Worm (Caenorhabditis elegans): ENCODE results near the gene T12A7.2.

ce11 chrIV:11755907-11756306 is 5.0 kb downstream of the T12A7.2 start, which contains the start of gene T12A7.9:
- TF ChIP-seq ama-1 (optimal IDR thresholded peaks at IDR 0.05) (no peak), pqm-1 (tag; optimal IDR thresholded peaks at IDR 0.05) (no peak), C38D4.7 (GFP tag; optimal IDR thresholded peaks at IDR 0.05) (no peak), ceh-19 (GFP tag; optimal IDR thresholded peaks at IDR 0.05) (no peak), unc-3 (GFP tag; conservative IDR thresholded peaks at IDR 0.05) (no peak), unc-3 (tag; optimal IDR thresholded peaks at IDR 0.05) (no peak), sox-4 (tag; optimal IDR thresholded peaks at IDR 0.05) (no peak), F13H6.1 (tag; optimal IDR thresholded peaks at IDR 0.05) (no peak), fkh-10 (GFP tag; optimal IDR thresholded peaks at IDR 0.05) (no peak), nhr-11 (tag; optimal IDR thresholded peaks at IDR 0.05) (no peak), ceh-2 (tag; optimal IDR thresholded peaks at IDR 0.05) (no peak)

Data from whole organism, late embryonic.